Worm (Caenorhabditis elegans) whole organism, L1 larva: Measurements from ENCODE around the gene emb-1.

Experiments
- C04F5.9 ChIP-seq: sonication (generic microtip); optimal IDR thresholded peaks from 2 replicates; lab custom pipeline; 2016; ENCODE audit warnings: missing genetic modification characterization, missing compliant biosample characterization
- C16A3.4 ChIP-seq: fragments of 150-350 bp; optimal IDR thresholded peaks from 2 replicates; lab custom pipeline; 2014; ENCODE audit warnings: missing biosample characterization, missing genetic modification characterization
- Y116A8C.19 ChIP-seq: sonication (generic microtip); optimal IDR thresholded peaks from 2 replicates; lab custom pipeline; 2016; ENCODE audit warnings: missing compliant biosample characterization, missing genetic modification characterization, borderline replicate concordance
- aly-2 ChIP-seq: fragments of 150-350 bp; optimal IDR thresholded peaks from 2 replicates; lab custom pipeline; 2014; ENCODE audit warnings: missing biosample characterization, missing genetic modification characterization
- ama-1 ChIP-seq: fragments of 150-350 bp; optimal IDR thresholded peaks from 2 replicates; lab custom pipeline; 2014
- ceh-63 ChIP-seq: fragments of 200-800 bp; sonication (Bioruptor generic); optimal IDR thresholded peaks from 2 replicates; lab custom pipeline; 2018; ENCODE audit warnings: mild to moderate bottlenecking, missing genetic modification characterization, missing compliant biosample characterization
- ceh-8 ChIP-seq: fragments of 200-800 bp; sonication (Bioruptor generic); optimal IDR thresholded peaks from 2 replicates; lab custom pipeline; 2018; ENCODE audit warnings: mild to moderate bottlenecking, missing genetic modification characterization, moderate library complexity, missing compliant biosample characterization
- ceh-90 ChIP-seq: sonication (generic microtip); optimal IDR thresholded peaks from 2 replicates; lab custom pipeline; 2016; ENCODE audit warnings: missing genetic modification characterization, missing compliant biosample characterization
- ces-1 ChIP-seq: fragments of 150-350 bp; optimal IDR thresholded peaks from 2 replicates; lab custom pipeline; 2014; ENCODE audit warnings: missing biosample characterization, missing genetic modification reagents, missing genetic modification characterization
- efl-3 ChIP-seq: fragments of 200-800 bp; sonication (Bioruptor generic); optimal IDR thresholded peaks from 2 replicates; lab custom pipeline; 2018; ENCODE audit warnings: mild to moderate bottlenecking, missing genetic modification characterization, missing compliant biosample characterization
- elt-2 ChIP-seq: sonication (generic microtip); optimal IDR thresholded peaks from 2 replicates; lab custom pipeline; 2016; ENCODE audit warnings: missing genetic modification characterization, mild to moderate bottlenecking, inconsistent platforms, missing compliant biosample characterization, missing genetic modification reagents
- elt-3 ChIP-seq, 6 experiments: fragments of 150-350 bp in 1 of 6; sonication (generic microtip); optimal IDR thresholded peaks; 2 replicates each; lab custom pipeline; 2017 to 2018; ENCODE audit warnings: missing biosample characterization in 6 of 6, missing genetic modification characterization in 6 of 6, inconsistent platforms in 1 of 6
- fkh-8 ChIP-seq: sonication (generic microtip); optimal IDR thresholded peaks from 2 replicates; lab custom pipeline; 2016; ENCODE audit warnings: mild to moderate bottlenecking, missing genetic modification characterization, missing compliant biosample characterization
- fos-1 ChIP-seq: fragments of 150-350 bp; optimal IDR thresholded peaks from 2 replicates; lab custom pipeline; 2014; ENCODE audit warnings: missing biosample characterization, missing genetic modification characterization
- grh-1 ChIP-seq: fragments of 200-800 bp; sonication (Bioruptor generic); IDR thresholded peaks from 2 replicates; pipeline ENCODE4 v1.3.6; 2022; ENCODE audit warnings: missing genetic modification reagents, missing genetic modification characterization, missing compliant biosample characterization
- hlh-17 ChIP-seq: fragments of 200-800 bp; sonication (Bioruptor generic); optimal IDR thresholded peaks from 2 replicates; lab custom pipeline; 2018; ENCODE audit warnings: missing genetic modification characterization, mild to moderate bottlenecking, missing compliant biosample characterization, moderate library complexity, borderline replicate concordance
- hlh-4 ChIP-seq: sonication (generic microtip); optimal IDR thresholded peaks from 2 replicates; lab custom pipeline; 2016; ENCODE audit warnings: mild to moderate bottlenecking, missing genetic modification characterization, missing compliant biosample characterization
- hpl-2 ChIP-seq: fragments of 150-350 bp; optimal IDR thresholded peaks from 2 replicates; lab custom pipeline; 2014; ENCODE audit warnings: missing biosample characterization, missing genetic modification reagents, missing genetic modification characterization
- isw-1 ChIP-seq: fragments of 200-800 bp; sonication (Bioruptor generic); IDR thresholded peaks from 2 replicates; pipeline ENCODE4 v1.3.6; 2022; ENCODE audit warnings: missing genetic modification characterization, missing compliant biosample characterization
- jun-1 ChIP-seq: fragments of 150-350 bp; optimal IDR thresholded peaks from 2 replicates; lab custom pipeline; 2014; ENCODE audit warnings: missing biosample characterization, missing genetic modification reagents, missing genetic modification characterization
- lin-13 ChIP-seq: fragments of 150-350 bp; optimal IDR thresholded peaks from 2 replicates; lab custom pipeline; 2014; ENCODE audit warnings: missing biosample characterization, missing genetic modification reagents, missing genetic modification characterization
- lin-14 ChIP-seq: fragments of 200-800 bp; sonication (Bioruptor generic); optimal IDR thresholded peaks from 2 replicates; lab custom pipeline; 2018; ENCODE audit warnings: mild to moderate bottlenecking, missing genetic modification characterization, moderate library complexity, missing compliant biosample characterization
- lin-15B ChIP-seq: fragments of 150-350 bp; sonication (generic microtip); optimal IDR thresholded peaks from 3 replicates; lab custom pipeline; 2014; ENCODE audit warnings: missing biosample characterization, missing genetic modification characterization
- lin-35 ChIP-seq, 2 experiments: fragments of 150-350 bp; optimal IDR thresholded peaks; 2 replicates each; lab custom pipeline; 2014; ENCODE audit warnings: missing biosample characterization in 2 of 2, missing genetic modification characterization in 2 of 2, missing genetic modification reagents in 2 of 2
- mdl-1 ChIP-seq, 2 experiments: fragments of 150-350 bp; optimal IDR thresholded peaks; 2 replicates each; lab custom pipeline; 2014 to 2017; ENCODE audit warnings: missing biosample characterization in 2 of 2, missing genetic modification characterization in 2 of 2, inconsistent platforms in 1 of 2
- mep-1 ChIP-seq: fragments of 150-350 bp; optimal IDR thresholded peaks from 2 replicates; lab custom pipeline; 2014; ENCODE audit warnings: missing biosample characterization, missing genetic modification characterization
- nhr-11 ChIP-seq: fragments of 150-350 bp; optimal IDR thresholded peaks from 2 replicates; lab custom pipeline; 2014; ENCODE audit warnings: missing biosample characterization, missing genetic modification characterization
- nhr-12 ChIP-seq: sonication (generic microtip); optimal IDR thresholded peaks from 2 replicates; lab custom pipeline; 2017; ENCODE audit warnings: missing biosample characterization, missing genetic modification characterization
- nhr-20 ChIP-seq: sonication (generic microtip); optimal IDR thresholded peaks from 2 replicates; lab custom pipeline; 2016; ENCODE audit warnings: mild to moderate bottlenecking, missing genetic modification characterization, missing compliant biosample characterization
- nhr-28 ChIP-seq: fragments of 150-350 bp; optimal IDR thresholded peaks from 2 replicates; lab custom pipeline; 2014; ENCODE audit warnings: missing biosample characterization, missing genetic modification characterization
- nhr-47 ChIP-seq: sonication (generic microtip); optimal IDR thresholded peaks from 2 replicates; lab custom pipeline; 2016; ENCODE audit warnings: mild to moderate bottlenecking, missing genetic modification characterization, moderate library complexity, missing compliant biosample characterization
- nhr-71 ChIP-seq: sonication (generic microtip); optimal IDR thresholded peaks from 2 replicates; lab custom pipeline; 2016; ENCODE audit warnings: mild to moderate bottlenecking, missing genetic modification characterization, moderate library complexity, missing compliant biosample characterization
- nhr-76 ChIP-seq: sonication (generic microtip); optimal IDR thresholded peaks from 2 replicates; lab custom pipeline; 2017; ENCODE audit warnings: missing biosample characterization, missing genetic modification characterization
- nhr-84 ChIP-seq: sonication (generic microtip); optimal IDR thresholded peaks from 2 replicates; lab custom pipeline; 2017; ENCODE audit warnings: missing biosample characterization, missing genetic modification characterization
- nhr-85 ChIP-seq: sonication (generic microtip); peaks from one replicate; lab custom pipeline; 2016; ENCODE audit warnings: missing genetic modification characterization, inconsistent platforms, missing compliant biosample characterization
- nhr-90 ChIP-seq: sonication (generic microtip); optimal IDR thresholded peaks from 2 replicates; lab custom pipeline; 2016; ENCODE audit warnings: mild to moderate bottlenecking, missing genetic modification characterization, missing compliant biosample characterization; ENCODE audit not compliant: poor library complexity
- pag-3 ChIP-seq: sonication (generic microtip); optimal IDR thresholded peaks from 2 replicates; lab custom pipeline; 2017; ENCODE audit warnings: missing genetic modification characterization, mild to moderate bottlenecking, missing compliant biosample characterization, antibody characterized with exemption, borderline replicate concordance; ENCODE audit not compliant: insufficient read depth
- pax-3 ChIP-seq: fragments of 200-800 bp; sonication (Bioruptor generic); optimal IDR thresholded peaks from 2 replicates; lab custom pipeline; 2018; ENCODE audit warnings: mild to moderate bottlenecking, missing genetic modification characterization, moderate library complexity, missing compliant biosample characterization
- pqm-1 ChIP-seq: sonication (generic microtip); optimal IDR thresholded peaks from 3 replicates; lab custom pipeline; 2017; ENCODE audit warnings: missing biosample characterization, missing genetic modification characterization
- rnt-1 ChIP-seq: sonication (generic microtip); optimal IDR thresholded peaks from 2 replicates; lab custom pipeline; 2016; ENCODE audit warnings: mild to moderate bottlenecking, missing genetic modification characterization, moderate library complexity, missing compliant biosample characterization
- skn-1 ChIP-seq: fragments of 150-350 bp; optimal IDR thresholded peaks from 2 replicates; lab custom pipeline; 2014; ENCODE audit warnings: missing biosample characterization, missing genetic modification characterization
- snu-23 ChIP-seq: sonication (generic microtip); optimal IDR thresholded peaks from 2 replicates; lab custom pipeline; 2016; ENCODE audit warnings: missing genetic modification characterization, missing compliant biosample characterization
- sox-4 ChIP-seq: sonication (generic microtip); optimal IDR thresholded peaks from 2 replicates; lab custom pipeline; 2016; ENCODE audit warnings: missing genetic modification characterization, missing compliant biosample characterization
- sup-37 ChIP-seq: fragments of 200-800 bp; sonication (Bioruptor generic); optimal IDR thresholded peaks from 2 replicates; lab custom pipeline; 2018; ENCODE audit warnings: mild to moderate bottlenecking, missing genetic modification characterization, missing compliant biosample characterization
- swsn-7 ChIP-seq: sonication (generic microtip); optimal IDR thresholded peaks from 2 replicates; lab custom pipeline; 2016; ENCODE audit warnings: missing genetic modification characterization, missing compliant biosample characterization
- tbx-2 ChIP-seq: sonication (generic microtip); optimal IDR thresholded peaks from 2 replicates; lab custom pipeline; 2016; ENCODE audit warnings: missing genetic modification characterization, missing compliant biosample characterization
- unc-130 ChIP-seq: fragments of 150-350 bp; optimal IDR thresholded peaks from 2 replicates; lab custom pipeline; 2017; ENCODE audit warnings: missing biosample characterization, missing genetic modification characterization, inconsistent platforms
- unc-30 ChIP-seq: sonication (generic microtip); optimal IDR thresholded peaks from 2 replicates; lab custom pipeline; 2017; ENCODE audit warnings: missing biosample characterization, missing genetic modification characterization
- unc-98 ChIP-seq: fragments of 200-800 bp; sonication (Bioruptor generic); IDR thresholded peaks from 2 replicates; pipeline ENCODE4 v1.3.6; 2022; ENCODE audit warnings: missing genetic modification characterization, missing compliant biosample characterization
- vab-15 ChIP-seq: sonication (generic microtip); optimal IDR thresholded peaks from 2 replicates; lab custom pipeline; 2017; ENCODE audit warnings: missing genotype, mild to moderate bottlenecking, missing genetic modification characterization, missing compliant biosample characterization
- xbp-1 ChIP-seq: sonication (generic microtip); optimal IDR thresholded peaks from 2 replicates; lab custom pipeline; 2016; ENCODE audit warnings: missing genetic modification characterization, missing compliant biosample characterization
- zip-4 ChIP-seq: fragments of 200-800 bp; sonication (Bioruptor generic); optimal IDR thresholded peaks from 2 replicates; lab custom pipeline; 2018; ENCODE audit warnings: mild to moderate bottlenecking, missing genetic modification characterization, moderate library complexity, missing compliant biosample characterization
- ztf-11 ChIP-seq, 2 experiments: sonication (generic microtip); optimal IDR thresholded peaks; 2 replicates each; lab custom pipeline; 2016 to 2017; ENCODE audit warnings: missing genetic modification characterization in 2 of 2, missing biosample characterization in 1 of 2, missing compliant biosample characterization in 1 of 2
- ztf-4 ChIP-seq: fragments of 150-350 bp; optimal IDR thresholded peaks from 2 replicates; lab custom pipeline; 2014; ENCODE audit warnings: missing biosample characterization, missing genetic modification characterization

The emb-1 gene

ce11 chrIII:5202641-5203040, 29.4 kb downstream of the emb-1 start (continued):
- peak; percentile 43 for TF ChIP-seq C16A3.4 (tag; lab: Kevin White, UChicago)
- peak; percentile 89 for TF ChIP-seq nhr-85 (tag; lab: Kevin White, UChicago)
- TF ChIP-seq lin-35 (GFP tag; optimal IDR thresholded peaks at IDR 0.05; lab: Kevin White, UChicago): peak; percentile 45 to 71
- peak; percentile 71 for TF ChIP-seq elt-2
- TF ChIP-seq lin-15B: no peak
- no peak for TF ChIP-seq pqm-1 (tag; lab: Kevin White, UChicago)
- TF ChIP-seq snu-23: peak; percentile 85
- peak; percentile 80 for TF ChIP-seq nhr-71 (tag; lab: Kevin White, UChicago)
- TF ChIP-seq elt-3 (tag; optimal IDR thresholded peaks at IDR 0.05; lab: Kevin White, UChicago): peak in 5 of 6 experiments; percentile 38 to 81 (median 54)
- no peak for TF ChIP-seq C04F5.9 (tag; lab: Kevin White, UChicago)
- TF ChIP-seq nhr-90: peak; percentile 67
- TF ChIP-seq jun-1 (tag; lab: Kevin White, UChicago): peak; percentile 46
- TF ChIP-seq ceh-8 (GFP tag; lab: Kevin White, UChicago): no peak
- TF ChIP-seq lin-14 (GFP tag; lab: Kevin White, UChicago): peak; percentile 88
- no peak for TF ChIP-seq efl-3 (GFP tag; lab: Kevin White, UChicago)
- no peak for TF ChIP-seq xbp-1 (tag; lab: Kevin White, UChicago)
- peak; percentile 8 for TF ChIP-seq fkh-8 (tag; lab: Kevin White, UChicago)
- TF ChIP-seq ztf-11 (tag; optimal IDR thresholded peaks at IDR 0.05; lab: Kevin White, UChicago): no peak
- TF ChIP-seq swsn-7 (tag; lab: Kevin White, UChicago): peak; percentile 39
- TF ChIP-seq vab-15: no peak
- no peak for TF ChIP-seq unc-98 (GFP tag; lab: Robert Waterston, UW)
- TF ChIP-seq aly-2 (tag; lab: Kevin White, UChicago): no peak
- TF ChIP-seq hpl-2 (GFP tag; lab: Kevin White, UChicago): no peak
- TF ChIP-seq ceh-63: no peak
- peak; percentile 51 for TF ChIP-seq tbx-2 (tag; lab: Kevin White, UChicago)
- peak; percentile 28 for TF ChIP-seq fos-1 (tag; lab: Kevin White, UChicago)
- TF ChIP-seq nhr-20: peak; percentile 87
- TF ChIP-seq nhr-84 (tag; lab: Kevin White, UChicago): no peak
- no peak for TF ChIP-seq zip-4 (GFP tag; lab: Kevin White, UChicago)
- TF ChIP-seq isw-1 (GFP tag; lab: Robert Waterston, UW): no peak
- TF ChIP-seq rnt-1 (tag; lab: Kevin White, UChicago): peak; percentile 40
- no peak for TF ChIP-seq skn-1 (tag; lab: Kevin White, UChicago)
- no peak for TF ChIP-seq ceh-90 (tag; lab: Kevin White, UChicago)
- TF ChIP-seq pax-3: no peak
- TF ChIP-seq grh-1 (GFP tag; lab: Robert Waterston, UW): no peak
- TF ChIP-seq unc-30 (tag; lab: Kevin White, UChicago): no peak
- TF ChIP-seq nhr-76 (tag; lab: Kevin White, UChicago): no peak
- no peak for TF ChIP-seq ztf-4 (tag; lab: Kevin White, UChicago)
- peak in 1 of 2 experiments; percentile 3 for TF ChIP-seq mdl-1 (tag; optimal IDR thresholded peaks at IDR 0.05; lab: Kevin White, UChicago)
- TF ChIP-seq nhr-28 (tag; lab: Kevin White, UChicago): no peak
- peak; percentile 46 for TF ChIP-seq nhr-47 (tag; lab: Kevin White, UChicago)
- TF ChIP-seq ama-1 (lab: Kevin White, UChicago): no peak
- no peak for TF ChIP-seq unc-130 (tag; lab: Kevin White, UChicago)
- no peak for TF ChIP-seq hlh-4 (tag; lab: Kevin White, UChicago)
- no peak for TF ChIP-seq pag-3 (tag; lab: Kevin White, UChicago)
- peak; percentile 18 for TF ChIP-seq nhr-11 (tag; lab: Kevin White, UChicago)
- no peak for TF ChIP-seq hlh-17 (GFP tag; lab: Kevin White, UChicago)
- peak; percentile 72 for TF ChIP-seq mep-1
- no peak for TF ChIP-seq Y116A8C.19
- no peak for TF ChIP-seq sox-4 (tag; lab: Kevin White, UChicago)
- TF ChIP-seq ces-1 (GFP tag; lab: Kevin White, UChicago): no peak
- TF ChIP-seq nhr-12: no peak
- TF ChIP-seq lin-13: peak; percentile 12
- no peak for TF ChIP-seq sup-37 (GFP tag; lab: Kevin White, UChicago)
